Worm (Caenorhabditis elegans) whole organism, early embryonic: ENCODE data around the gene C26B9.7.

Experiments
- B0310.2 ChIP-seq: sonication (generic microtip); optimal IDR thresholded peaks from 2 replicates; lab custom pipeline; 2016; ENCODE audit warnings: mild to moderate bottlenecking, missing genetic modification characterization, missing compliant biosample characterization
- F13C5.2 ChIP-seq: sonication (generic microtip); optimal IDR thresholded peaks from 2 replicates; lab custom pipeline; 2017; ENCODE audit warnings: mild to moderate bottlenecking, missing genetic modification characterization, inconsistent platforms, missing compliant biosample characterization
- ama-1 ChIP-seq: fragments of 150-350 bp; optimal IDR thresholded peaks from 2 replicates; lab custom pipeline; 2014
- ceh-13 ChIP-seq: fragments of 200-800 bp; sonication (Bioruptor generic); optimal IDR thresholded peaks from 2 replicates; lab custom pipeline; 2018; ENCODE audit warnings: mild to moderate bottlenecking, missing genetic modification characterization, missing compliant biosample characterization
- ceh-36 ChIP-seq: sonication (generic microtip); optimal IDR thresholded peaks from 2 replicates; lab custom pipeline; 2016; ENCODE audit warnings: missing genetic modification characterization, inconsistent platforms, missing compliant biosample characterization
- flt-1 ChIP-seq: fragments of 200-800 bp; sonication (Bioruptor generic); IDR thresholded peaks from 2 replicates; pipeline ENCODE4 v1.3.6; 2022; ENCODE audit warnings: missing genetic modification characterization, missing compliant biosample characterization
- hmbx-1 ChIP-seq: sonication (generic microtip); optimal IDR thresholded peaks from 2 replicates; lab custom pipeline; 2016; ENCODE audit warnings: mild to moderate bottlenecking, missing genetic modification characterization, missing compliant biosample characterization
- hnd-1 ChIP-seq: sonication (generic microtip); optimal IDR thresholded peaks from 2 replicates; lab custom pipeline; 2016; ENCODE audit warnings: missing genetic modification characterization, missing compliant biosample characterization
- pes-1 ChIP-seq: fragments of 200-800 bp; sonication (Bioruptor generic); IDR thresholded peaks from 2 replicates; pipeline ENCODE4 v1.3.6; 2022; ENCODE audit warnings: missing genetic modification reagents, missing genetic modification characterization, missing compliant biosample characterization
- scrt-1 ChIP-seq: fragments of 200-800 bp; sonication (Bioruptor generic); IDR thresholded peaks from 2 replicates; pipeline ENCODE4 v1.3.6; 2022; ENCODE audit warnings: missing genetic modification characterization, missing compliant biosample characterization
- sea-1 ChIP-seq: fragments of 200-800 bp; sonication (Bioruptor generic); conservative IDR thresholded peaks from 2 replicates; pipeline ENCODE4 v1.3.6; 2022; ENCODE audit warnings: missing genetic modification characterization, missing compliant biosample characterization
- tbx-11 ChIP-seq: fragments of 200-800 bp; sonication (Bioruptor generic); IDR thresholded peaks from 2 replicates; pipeline ENCODE4 v1.3.6; 2022; ENCODE audit warnings: missing genetic modification characterization, missing compliant biosample characterization
- tbx-37 ChIP-seq: fragments of 200-800 bp; sonication (Bioruptor generic); conservative IDR thresholded peaks from 2 replicates; pipeline ENCODE4 v1.3.6; 2022; ENCODE audit warnings: missing genetic modification reagents, missing genetic modification characterization, missing compliant biosample characterization

DNA sequence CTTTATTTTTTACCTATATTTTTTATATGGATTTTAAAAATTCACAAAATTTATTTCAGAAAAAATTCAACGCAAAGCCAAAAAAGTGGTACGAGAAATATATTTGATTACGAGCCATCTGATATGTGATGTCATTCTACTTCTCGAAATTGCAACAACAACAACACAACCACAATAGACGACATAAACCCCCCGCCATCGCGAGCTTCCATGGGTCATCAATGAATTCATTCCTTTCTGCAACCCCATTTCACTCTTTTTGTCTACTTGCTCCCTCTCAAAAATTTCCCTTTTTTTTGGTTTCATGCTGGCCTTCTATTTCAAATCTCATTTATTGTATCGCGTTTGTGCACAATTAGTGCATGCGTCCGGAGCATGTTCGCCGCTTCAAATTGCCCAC is 5.7 kb downstream of the C26B9.7 start:
- TF ChIP-seq pes-1 (no peak), ama-1 (lab: Kevin White, UChicago) (no peak), hmbx-1 (tag; lab: Kevin White, UChicago) (no peak), ceh-13 (no peak), flt-1 (GFP tag; lab: Robert Waterston, UW) (no peak), tbx-37 (GFP tag; lab: Robert Waterston, UW) (no peak), sea-1 (GFP tag; lab: Robert Waterston, UW) (no peak), hnd-1 (tag; lab: Kevin White, UChicago) (no peak), B0310.2 (tag; lab: Kevin White, UChicago) (no peak), ceh-36 (tag; lab: Kevin White, UChicago) (no peak), F13C5.2 (tag; lab: Kevin White, UChicago) (no peak), tbx-11 (GFP tag; lab: Robert Waterston, UW) (no peak), scrt-1 (GFP tag; lab: Robert Waterston, UW) (no peak)
